Worm (Caenorhabditis elegans) whole organism, L2 larva: Measurements from ENCODE around the gene ced-9.

ENCODE experiments used
- alr-1 ChIP-seq: fragments of 150-350 bp; optimal IDR thresholded peaks from 2 replicates; lab custom pipeline; 2014; ENCODE audit warnings: missing biosample characterization, missing genetic modification characterization
- ama-1 ChIP-seq: fragments of 150-350 bp; optimal IDR thresholded peaks from 2 replicates; lab custom pipeline; 2018; ENCODE audit warnings: inconsistent platforms
- blmp-1 ChIP-seq: sonication (generic microtip); optimal IDR thresholded peaks from 2 replicates; lab custom pipeline; 2017; ENCODE audit warnings: missing genetic modification characterization, mild to moderate bottlenecking, missing compliant biosample characterization, antibody characterized with exemption, moderate library complexity; ENCODE audit not compliant: insufficient read depth
- ceh-82 ChIP-seq: fragments of 150-350 bp; optimal IDR thresholded peaks from 2 replicates; lab custom pipeline; 2014; ENCODE audit warnings: missing biosample characterization, missing genetic modification characterization
- lin-39 ChIP-seq: fragments of 150-350 bp; optimal IDR thresholded peaks from 2 replicates; lab custom pipeline; 2014; ENCODE audit warnings: missing biosample characterization, missing genetic modification reagents, missing genetic modification characterization
- unc-55 ChIP-seq: fragments of 150-350 bp; sonication (generic microtip); optimal IDR thresholded peaks from 3 replicates; lab custom pipeline; 2014; ENCODE audit warnings: missing biosample characterization, missing genetic modification reagents, missing genetic modification characterization
- ztf-11 ChIP-seq: sonication (generic microtip); optimal IDR thresholded peaks from 2 replicates; lab custom pipeline; 2017; ENCODE audit warnings: missing biosample characterization, missing genetic modification characterization

ce11 chrIII:10314234-10314633 lies 20.7 kb upstream of the ced-9 start:
- TF ChIP-seq ceh-82 (tag; lab: Kevin White, UChicago): no peak
- no peak for TF ChIP-seq blmp-1 (tag; lab: Kevin White, UChicago)
- no peak for TF ChIP-seq unc-55 (GFP tag; lab: Kevin White, UChicago)
- no peak for TF ChIP-seq ztf-11
- TF ChIP-seq ama-1 (lab: Kevin White, UChicago): no peak
- no peak for TF ChIP-seq lin-39
- no peak for TF ChIP-seq alr-1 (tag; lab: Kevin White, UChicago)
